Fruit fly (Drosophila melanogaster) ovary, adult (tissue): ENCODE measurements around the gene CG11964.

ENCODE experiments used
- CG17801 ChIP-seq: fragments of 200-800 bp; optimal IDR thresholded peaks from 2 replicates; lab custom pipeline; 2019; ENCODE audit warnings: missing biosample characterization, mild to moderate bottlenecking, missing genetic modification characterization, moderate library complexity; ENCODE audit not compliant: partially characterized antibody

The CG11964 gene

dm6 chr3R:8946429-8946828 is 1.6 kb upstream of the CG11964 start:
- TF ChIP-seq CG17801 (GFP tag; lab: Kevin White, UChicago): no peak

- TF ChIP-seq CG17801 (GFP tag; lab: Kevin White, UChicago): no peak
Observed at dm6 chr3R:8945502-8946324, 893 bp upstream of the CG11964 start.

dm6 chr3R:8939750-8940149 is 5.1 kb downstream of the CG11964 start:
- TF ChIP-seq CG17801 (GFP tag; lab: Kevin White, UChicago): peak; percentile 39

- TF ChIP-seq CG17801 (GFP tag; lab: Kevin White, UChicago): no peak
Observed at dm6 chr3R:8938494-8939404, 6.1 kb downstream of the CG11964 start, which contains the start of gene ScsbetaA. TSS of gene ScsbetaA (plus strand) at chr3R:8938724.

dm6 chr3R:8934930-8935329 is 9.9 kb downstream of the CG11964 start, which contains the start of gene osk:
TSS of gene osk (plus strand) at chr3R:8935126.
- no peak for TF ChIP-seq CG17801 (GFP tag; lab: Kevin White, UChicago)

- TF ChIP-seq CG17801 (GFP tag; lab: Kevin White, UChicago): no peak
Observed at dm6 chr3R:8932741-8933140, 12.1 kb downstream of the CG11964 start.

dm6 chr3R:8931777-8932345 is 13.0 kb downstream of the CG11964 start, which contains the start of gene pyd:
TSS of gene pyd (minus strand) at chr3R:8931896.
- TF ChIP-seq CG17801 (GFP tag; lab: Kevin White, UChicago): peak; percentile 47

- TF ChIP-seq CG17801 (GFP tag; lab: Kevin White, UChicago): no peak
Observed at dm6 chr3R:8931064-8931419, 13.8 kb downstream of the CG11964 start.

- TF ChIP-seq CG17801 (GFP tag; lab: Kevin White, UChicago): peak; percentile 69
Observed at dm6 chr3R:8930165-8931063, 14.4 kb downstream of the CG11964 start.

dm6 chr3R:8929703-8930102 is 15.1 kb downstream of the CG11964 start:
- no peak for TF ChIP-seq CG17801 (GFP tag; lab: Kevin White, UChicago)

- peak; percentile 87 for TF ChIP-seq CG17801 (GFP tag; lab: Kevin White, UChicago)
Observed at dm6 chr3R:8927817-8928625, 16.8 kb downstream of the CG11964 start.

dm6 chr3R:8927052-8927816 is 17.6 kb downstream of the CG11964 start:
- no peak for TF ChIP-seq CG17801 (GFP tag; lab: Kevin White, UChicago)
